Fruit fly (Drosophila melanogaster) whole organism, embryonic: ENCODE results near the gene Cad74A.

Experiments
- CG12769 ChIP-seq: fragments of 200-800 bp; sonication (Bioruptor generic); optimal IDR thresholded peaks from 2 replicates; lab custom pipeline; 2019; ENCODE audit warnings: missing biosample characterization, mild to moderate bottlenecking, missing genetic modification characterization, moderate library complexity
- CG6683 ChIP-seq: fragments of 200-800 bp; sonication (Bioruptor generic); optimal IDR thresholded peaks from 2 replicates; lab custom pipeline; 2017; ENCODE audit warnings: missing biosample characterization, mild to moderate bottlenecking, missing genetic modification characterization, missing genetic modification reagents
- CG8359 ChIP-seq: fragments of 200-800 bp; sonication (Bioruptor generic); optimal IDR thresholded peaks from 2 replicates; lab custom pipeline; 2017; ENCODE audit warnings: missing biosample characterization, mild to moderate bottlenecking, missing genetic modification characterization, borderline replicate concordance
- H15 ChIP-seq: fragments of 200-800 bp; sonication (Bioruptor generic); IDR thresholded peaks from 3 replicates; pipeline ENCODE4 v1.3.6; 2022; ENCODE audit warnings: missing biosample characterization, missing genetic modification characterization
- Hr51 ChIP-seq, 2 experiments: fragments of 200-800 bp; sonication (Bioruptor generic); optimal IDR thresholded peaks; 2 replicates in 1 of 2; 3 replicates in 1 of 2; lab custom pipeline; 2016 to 2018; ENCODE audit warnings: missing biosample characterization in 2 of 2, missing genetic modification characterization in 2 of 2, mild to moderate bottlenecking in 1 of 2, moderate library complexity in 1 of 2
- Sox100B ChIP-seq: fragments of 200-800 bp; sonication (Bioruptor generic); optimal IDR thresholded peaks from 3 replicates; lab custom pipeline; 2018; ENCODE audit warnings: missing biosample characterization, mild to moderate bottlenecking, missing genetic modification characterization
- YL-1 ChIP-seq: fragments of 200-800 bp; sonication (Bioruptor generic); optimal IDR thresholded peaks from 3 replicates; lab custom pipeline; 2017; ENCODE audit warnings: missing biosample characterization, mild to moderate bottlenecking, missing genetic modification characterization
- btn ChIP-seq: fragments of 200-800 bp; sonication (Bioruptor generic); optimal IDR thresholded peaks from 2 replicates; lab custom pipeline; 2016; ENCODE audit warnings: missing biosample characterization, missing genetic modification characterization
- fd102C ChIP-seq: fragments of 200-800 bp; sonication (Bioruptor generic); optimal IDR thresholded peaks from 2 replicates; lab custom pipeline; 2018; ENCODE audit warnings: missing biosample characterization, mild to moderate bottlenecking, missing genetic modification characterization, moderate library complexity
- ham ChIP-seq: fragments of 200-800 bp; sonication (Bioruptor generic); IDR thresholded peaks from 2 replicates; pipeline ENCODE4 v1.3.6; 2022; ENCODE audit warnings: missing biosample characterization, missing genetic modification characterization
- onecut ChIP-seq: fragments of 200-800 bp; sonication (Bioruptor generic); IDR thresholded peaks from 2 replicates; pipeline ENCODE4 v1.3.6; 2022; ENCODE audit warnings: missing biosample characterization, missing genetic modification characterization
- pb ChIP-seq: fragments of 200-800 bp; sonication (Bioruptor generic); optimal IDR thresholded peaks from 3 replicates; lab custom pipeline; 2016; ENCODE audit warnings: missing biosample characterization, missing genetic modification characterization
- sim ChIP-seq: fragments of 200-800 bp; sonication (Bioruptor generic); IDR thresholded peaks from 2 replicates; pipeline ENCODE4 v1.3.6; 2022; ENCODE audit warnings: missing biosample characterization, missing genetic modification characterization
- tx ChIP-seq: fragments of 200-800 bp; sonication (Bioruptor generic); optimal IDR thresholded peaks from 2 replicates; lab custom pipeline; 2016; ENCODE audit warnings: missing biosample characterization, missing genetic modification characterization

DNA sequence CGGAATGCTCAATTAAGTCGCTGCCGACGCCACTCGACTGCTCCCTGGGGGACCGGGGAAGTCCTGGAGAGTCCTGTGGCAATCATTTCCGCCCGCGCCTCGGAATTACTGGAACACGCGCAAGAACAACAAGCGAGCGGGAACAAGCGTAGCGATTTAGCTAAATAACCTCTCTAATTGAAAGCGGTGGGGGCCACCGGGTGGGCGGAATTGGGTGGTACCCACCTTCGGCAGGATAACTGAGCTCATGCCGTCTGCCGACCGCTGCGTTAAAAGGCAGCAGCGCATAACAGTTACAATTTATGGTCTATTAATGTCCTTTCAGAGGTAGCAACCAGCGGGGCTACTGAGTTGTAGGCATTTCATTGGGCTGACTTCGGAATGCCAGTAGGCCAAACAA lies 32.9 kb downstream of the Cad74A start:
- TF ChIP-seq btn (GFP tag; lab: Kevin White, UChicago) (no peak), Hr51 (GFP tag; optimal IDR thresholded peaks at IDR 0.05; lab: Kevin White, UChicago) (no peak), Sox100B (no peak), H15 (GFP tag; lab: Robert Waterston, UW) (no peak), CG12769 (tag; lab: Kevin White, UChicago) (no peak), YL-1 (GFP tag; lab: Kevin White, UChicago) (no peak), CG6683 (GFP tag; lab: Kevin White, UChicago) (no peak), tx (GFP tag; lab: Kevin White, UChicago) (no peak), sim (no peak), pb (GFP tag; lab: Kevin White, UChicago) (no peak), onecut (no peak), CG8359 (GFP tag; lab: Kevin White, UChicago) (no peak), fd102C (no peak), ham (no peak)
